Fruit fly (Drosophila melanogaster): Measurements from ENCODE around the gene CTCF.

Gene CTCF

dm6 chr3L:7347984-7348631, 8.4 kb downstream of the CTCF start, which contains the start of the genes Srp19 and qm (continued):
- TF ChIP-seq kah (GFP tag; optimal IDR thresholded peaks at IDR 0.05) (peak; percentile 28), CG13424 (tag; optimal IDR thresholded peaks at IDR 0.05) (peak; percentile 33), CG12769 (tag; optimal IDR thresholded peaks at IDR 0.05) (peak; percentile 24), Vsx1 (GFP tag; optimal IDR thresholded peaks at IDR 0.05) (no peak), CG42726 (GFP tag; IDR thresholded peaks at IDR 0.05; ENCODE audit: partially characterized antibody) (peak; percentile 70; the same call in 1 of the 2 replicates), Ada2b (GFP tag; IDR thresholded peaks at IDR 0.05) (peak; percentile 31; the same call in 1 of the 2 replicates), ken (GFP tag; IDR thresholded peaks at IDR 0.05) (0 out of 3 replicates have a peak, but pooled peaks have one; percentile 58), CG17361 (GFP tag; IDR thresholded peaks at IDR 0.05) (peak; percentile 53; the same call in 2 of the 3 replicates), pb (GFP tag; optimal IDR thresholded peaks at IDR 0.05) (no peak), CG3847 (GFP tag; IDR thresholded peaks at IDR 0.05) (peak; percentile 57), CG3163 (GFP tag; optimal IDR thresholded peaks at IDR 0.05) (no peak), Hr51 (GFP tag; optimal IDR thresholded peaks at IDR 0.05) (peak; percentile 8 to 27), nmo (GFP tag; optimal IDR thresholded peaks at IDR 0.05) (peak; percentile 60), CG17612 (GFP tag; IDR thresholded peaks at IDR 0.05) (no peak), NC2α (GFP tag; optimal IDR thresholded peaks at IDR 0.05) (no peak), jumu (GFP tag; optimal IDR thresholded peaks at IDR 0.05) (peak; percentile 64), repo (GFP tag; optimal IDR thresholded peaks at IDR 0.05) (no peak), sens-2 (GFP tag; IDR thresholded peaks at IDR 0.05) (no peak), br (optimal IDR thresholded peaks at IDR 0.05) (no peak), lov (optimal IDR thresholded peaks at IDR 0.05) (no peak), lov (GFP tag; IDR thresholded peaks at IDR 0.05) (no peak), zen (tag; optimal IDR thresholded peaks at IDR 0.05) (peak; percentile 35), CG8765 (GFP tag; IDR thresholded peaks at IDR 0.05) (no peak), vnd (GFP tag; IDR thresholded peaks at IDR 0.05; ENCODE audit: partially characterized antibody) (peak; percentile 85), insv (GFP tag; optimal IDR thresholded peaks at IDR 0.05) (peak in 1 of 2 experiments; percentile 23), tin (GFP tag; optimal IDR thresholded peaks at IDR 0.05) (peak; percentile 42), CG8944 (GFP tag; optimal IDR thresholded peaks at IDR 0.05) (peak; percentile 47), BEAF-32 (GFP tag; optimal IDR thresholded peaks at IDR 0.05) (peak; percentile 95), Rx (GFP tag; IDR thresholded peaks at IDR 0.05) (no peak), chif (GFP tag; optimal IDR thresholded peaks at IDR 0.05) (peak in 1 of 2 experiments; percentile 57), unpg (GFP tag; optimal IDR thresholded peaks at IDR 0.05) (peak; percentile 42), CG31224 (GFP tag; IDR thresholded peaks at IDR 0.05) (no peak), Doc3 (GFP tag; IDR thresholded peaks at IDR 0.05; ENCODE audit: partially characterized antibody) (peak; percentile 78), row (GFP tag; IDR thresholded peaks at IDR 0.05) (peak; percentile 89), Blimp-1 (GFP tag; optimal IDR thresholded peaks at IDR 0.05) (no peak), MBD-R2 (GFP tag; IDR thresholded peaks at IDR 0.05) (peak; percentile 75; the same call in 1 of the 2 replicates), CG14441 (GFP tag; IDR thresholded peaks at IDR 0.05) (no peak), CG10147 (GFP tag; optimal IDR thresholded peaks at IDR 0.05) (no peak), fd102C (GFP tag; optimal IDR thresholded peaks at IDR 0.05) (no peak), CG16813 (GFP tag; IDR thresholded peaks at IDR 0.05; ENCODE audit: partially characterized antibody) (peak; percentile 86), CG16779 (GFP tag; IDR thresholded peaks at IDR 0.05) (peak; percentile 59; the same call in 1 of the 2 replicates), Sry-β (GFP tag; optimal IDR thresholded peaks at IDR 0.05) (peak; percentile 93), CG3281 (GFP tag; optimal IDR thresholded peaks at IDR 0.05) (peak; percentile 34), Bteb2 (GFP tag; optimal IDR thresholded peaks at IDR 0.05) (no peak), H15 (GFP tag; IDR thresholded peaks at IDR 0.05) (no peak; the same call in 2 of the 3 replicates), fu2 (GFP tag; optimal IDR thresholded peaks at IDR 0.05) (peak; percentile 4), hkb (optimal IDR thresholded peaks at IDR 0.05) (peak; percentile 68), hkb (GFP tag; IDR thresholded peaks at IDR 0.05) (peak; percentile 35; the same call in 1 of the 2 replicates), CG30431 (GFP tag; optimal IDR thresholded peaks at IDR 0.05) (no peak), CG6254 (GFP tag; optimal IDR thresholded peaks at IDR 0.05) (no peak)
